Worm (Caenorhabditis elegans) whole organism, L3 larva: Measurements from ENCODE around the gene D2023.6.

Source experiments
- ama-1 ChIP-seq: fragments of 150-350 bp; optimal IDR thresholded peaks from 2 replicates; lab custom pipeline; 2018
- ceh-9 ChIP-seq: sonication (generic microtip); optimal IDR thresholded peaks from 2 replicates; lab custom pipeline; 2018; ENCODE audit warnings: missing biosample characterization, missing genetic modification characterization
- egl-27 ChIP-seq: sonication (generic microtip); optimal IDR thresholded peaks from 4 replicates; lab custom pipeline; 2017; ENCODE audit warnings: missing biosample characterization, missing genetic modification reagents, missing genetic modification characterization
- elt-1 ChIP-seq: fragments of 150-350 bp; optimal IDR thresholded peaks from 2 replicates; lab custom pipeline; 2014; ENCODE audit warnings: missing biosample characterization, missing genetic modification characterization
- elt-2 ChIP-seq: sonication (generic microtip); optimal IDR thresholded peaks from 2 replicates; lab custom pipeline; 2016; ENCODE audit warnings: missing genetic modification reagents, mild to moderate bottlenecking, missing genetic modification characterization, missing compliant biosample characterization
- eor-1 ChIP-seq, 2 experiments: fragments of 150-350 bp; optimal IDR thresholded peaks; 2 replicates each; lab custom pipeline; 2014 to 2018; ENCODE audit warnings: missing biosample characterization in 2 of 2, missing genetic modification characterization in 2 of 2
- hmg-11 ChIP-seq: sonication (generic microtip); optimal IDR thresholded peaks from 2 replicates; lab custom pipeline; 2016; ENCODE audit warnings: missing genetic modification characterization, missing compliant biosample characterization
- jun-1 ChIP-seq: fragments of 150-350 bp; optimal IDR thresholded peaks from 2 replicates; lab custom pipeline; 2014; ENCODE audit warnings: missing biosample characterization, missing genetic modification reagents, missing genetic modification characterization
- lin-15B ChIP-seq: fragments of 150-350 bp; optimal IDR thresholded peaks from 2 replicates; lab custom pipeline; 2014; ENCODE audit warnings: missing biosample characterization, missing genetic modification characterization
- lin-39 ChIP-seq: fragments of 150-350 bp; optimal IDR thresholded peaks from 2 replicates; lab custom pipeline; 2018; ENCODE audit warnings: missing biosample characterization, missing genetic modification reagents, missing genetic modification characterization
- mdl-1 ChIP-seq: fragments of 150-350 bp; optimal IDR thresholded peaks from 2 replicates; lab custom pipeline; 2014; ENCODE audit warnings: missing biosample characterization, missing genetic modification characterization
- mml-1 ChIP-seq: fragments of 150-350 bp; sonication (generic microtip); optimal IDR thresholded peaks from 3 replicates; lab custom pipeline; 2014; ENCODE audit warnings: missing biosample characterization, missing genetic modification characterization
- nfya-1 ChIP-seq: sonication (generic microtip); optimal IDR thresholded peaks from 2 replicates; lab custom pipeline; 2017; ENCODE audit warnings: missing genetic modification characterization, mild to moderate bottlenecking, missing compliant biosample characterization, antibody characterized with exemption, moderate library complexity; ENCODE audit not compliant: insufficient read depth
- nhr-12 ChIP-seq: fragments of 150-350 bp; optimal IDR thresholded peaks from 2 replicates; lab custom pipeline; 2014; ENCODE audit warnings: missing biosample characterization, missing genetic modification characterization
- nhr-23 ChIP-seq: fragments of 150-350 bp; optimal IDR thresholded peaks from 2 replicates; lab custom pipeline; 2014; ENCODE audit warnings: missing biosample characterization, missing genetic modification reagents, missing genetic modification characterization
- nhr-237 ChIP-seq: fragments of 150-350 bp; optimal IDR thresholded peaks from 2 replicates; lab custom pipeline; 2014; ENCODE audit warnings: missing biosample characterization, missing genetic modification characterization
- nhr-67 ChIP-seq: fragments of 150-350 bp; optimal IDR thresholded peaks from 2 replicates; lab custom pipeline; 2014; ENCODE audit warnings: missing biosample characterization, missing genetic modification characterization
- pha-4 ChIP-seq: fragments of 150-350 bp; optimal IDR thresholded peaks from 2 replicates; lab custom pipeline; 2014; ENCODE audit warnings: missing biosample characterization, missing genetic modification reagents, missing genetic modification characterization
- pqm-1 ChIP-seq: fragments of 150-350 bp; optimal IDR thresholded peaks from 2 replicates; lab custom pipeline; 2017; ENCODE audit warnings: missing biosample characterization, missing genetic modification characterization, inconsistent platforms
- sea-2 ChIP-seq: fragments of 150-350 bp; sonication (generic microtip); optimal IDR thresholded peaks from 4 replicates; lab custom pipeline; 2014; ENCODE audit warnings: missing biosample characterization, missing genetic modification reagents, missing genetic modification characterization
- unc-62 ChIP-seq: fragments of 150-350 bp; sonication (generic microtip); optimal IDR thresholded peaks from 4 replicates; lab custom pipeline; 2014; ENCODE audit warnings: missing biosample characterization, missing genetic modification reagents, missing genetic modification characterization
- zag-1 ChIP-seq: fragments of 150-350 bp; optimal IDR thresholded peaks from 2 replicates; lab custom pipeline; 2014; ENCODE audit warnings: missing biosample characterization, missing genetic modification characterization

D2023.6 gene

ce11 chrV:11861880-11862544, 34.9 kb downstream of the D2023.6 start:
- TF ChIP-seq lin-39 (tag; lab: Kevin White, UChicago) (no peak), jun-1 (tag; lab: Kevin White, UChicago) (peak; percentile 52), ama-1 (no peak), elt-2 (tag; lab: Kevin White, UChicago) (peak; percentile 36), pqm-1 (tag; lab: Kevin White, UChicago) (peak; percentile 58), pha-4 (tag; lab: Kevin White, UChicago) (peak; percentile 36)

ce11 chrV:11862817-11863216, 35.7 kb downstream of the D2023.6 start, which contains the start of gene R13H4.6:
TSS of gene R13H4.6 (plus strand) at chrV:11863117.
- TF ChIP-seq nfya-1 (tag; lab: Kevin White, UChicago), result no peak
- peak; percentile 20 for TF ChIP-seq pha-4 (tag; lab: Kevin White, UChicago)
- TF ChIP-seq, all 47 proteins: peak for 1

- TF ChIP-seq unc-62 (GFP tag; lab: Kevin White, UChicago), result no peak
- TF ChIP-seq mdl-1, result no peak
- no peak for TF ChIP-seq nhr-237
Measured at ce11 chrV:11868142-11868541, 41.0 kb downstream of the D2023.6 start, which contains the start of gene R13H4.7. TSS of gene R13H4.7 (minus strand) at chrV:11868242.

- TF ChIP-seq jun-1 (tag; lab: Kevin White, UChicago) (no peak), nhr-23 (tag; lab: Kevin White, UChicago) (no peak), egl-27 (tag; lab: Kevin White, UChicago) (no peak), elt-1 (tag; lab: Kevin White, UChicago) (no peak), nfya-1 (tag; lab: Kevin White, UChicago) (no peak), sea-2 (GFP tag; lab: Kevin White, UChicago) (no peak), mml-1 (tag; lab: Kevin White, UChicago) (no peak)
Measured at ce11 chrV:11875060-11875459, 47.9 kb downstream of the D2023.6 start, which contains the start of gene sulp-4. TSS of gene sulp-4 (plus strand) at chrV:11875360.

- TF ChIP-seq sea-2 (GFP tag; lab: Kevin White, UChicago) (no peak), elt-1 (tag; lab: Kevin White, UChicago) (no peak), zag-1 (tag; lab: Kevin White, UChicago) (no peak), ceh-9 (tag; lab: Kevin White, UChicago) (no peak), unc-62 (GFP tag; lab: Kevin White, UChicago) (no peak), eor-1 (tag; optimal IDR thresholded peaks at IDR 0.05; lab: Kevin White, UChicago) (no peak), lin-15B (tag; lab: Kevin White, UChicago) (no peak), hmg-11 (tag; lab: Kevin White, UChicago) (no peak), mml-1 (tag; lab: Kevin White, UChicago) (no peak), nhr-12 (no peak), nhr-67 (tag; lab: Kevin White, UChicago) (no peak)
Measured at ce11 chrV:11876657-11877056, 49.5 kb downstream of the D2023.6 start.
